Fruit fly (Drosophila melanogaster) whole organism, prepupa: ENCODE measurements around the gene Gr64f.

Source experiments
- Blimp-1 ChIP-seq: fragments of 200-800 bp; sonication (Bioruptor generic); optimal IDR thresholded peaks from 3 replicates; lab custom pipeline; 2017; ENCODE audit warnings: missing biosample characterization, missing genetic modification characterization, mild to moderate bottlenecking, moderate library complexity, missing genetic modification reagents
- CG10669 ChIP-seq: fragments of 200-800 bp; sonication (Bioruptor generic); optimal IDR thresholded peaks from 3 replicates; lab custom pipeline; 2018; ENCODE audit warnings: missing biosample characterization, mild to moderate bottlenecking, missing genetic modification characterization, moderate library complexity
- CG11294 ChIP-seq: fragments of 200-800 bp; sonication (Bioruptor generic); IDR thresholded peaks from 2 replicates; pipeline ENCODE4 v1.3.6; 2022; ENCODE audit warnings: missing biosample characterization, missing genetic modification characterization
- CG15336 ChIP-seq: fragments of 200-800 bp; sonication (Bioruptor generic); IDR thresholded peaks from 2 replicates; pipeline ENCODE4 v1.3.6; 2022; ENCODE audit warnings: missing biosample characterization, missing genetic modification characterization
- CG3032 ChIP-seq: fragments of 200-800 bp; optimal IDR thresholded peaks from 2 replicates; lab custom pipeline; 2019; ENCODE audit warnings: missing biosample characterization, mild to moderate bottlenecking, missing genetic modification characterization, moderate library complexity
- CG32006 ChIP-seq: fragments of 200-800 bp; sonication (Bioruptor generic); optimal IDR thresholded peaks from 3 replicates; lab custom pipeline; 2017; ENCODE audit warnings: missing biosample characterization, mild to moderate bottlenecking, missing genetic modification characterization
- CG34406 ChIP-seq: fragments of 200-800 bp; sonication (Bioruptor generic); optimal IDR thresholded peaks from 3 replicates; lab custom pipeline; 2016; ENCODE audit warnings: missing biosample characterization, missing genetic modification characterization
- CG6163 ChIP-seq: fragments of 200-800 bp; sonication (Bioruptor generic); IDR thresholded peaks from 3 replicates; pipeline ENCODE4 v1.3.6; 2022; ENCODE audit warnings: missing biosample characterization, missing genetic modification characterization
- CG6854 ChIP-seq: fragments of 200-800 bp; sonication (Bioruptor generic); optimal IDR thresholded peaks from 2 replicates; lab custom pipeline; 2017; ENCODE audit warnings: missing biosample characterization, mild to moderate bottlenecking, missing genetic modification characterization
- CG7368 ChIP-seq: fragments of 200-800 bp; sonication (Bioruptor generic); optimal IDR thresholded peaks from 3 replicates; lab custom pipeline; 2016; ENCODE audit warnings: missing biosample characterization, missing genetic modification characterization
- CG8119 ChIP-seq: fragments of 200-800 bp; sonication (Bioruptor generic); IDR thresholded peaks from 3 replicates; pipeline ENCODE4 v1.3.6; 2022; ENCODE audit warnings: missing biosample characterization, missing genetic modification characterization
- Eip78C ChIP-seq: fragments of 200-800 bp; sonication (Bioruptor generic); peaks from one replicate; lab custom pipeline; 2016; ENCODE audit warnings: missing biosample characterization, missing genetic modification characterization
- Ets21C ChIP-seq: fragments of 200-800 bp; sonication (Bioruptor generic); optimal IDR thresholded peaks from 3 replicates; lab custom pipeline; 2016; ENCODE audit warnings: missing biosample characterization, missing genetic modification characterization
- Ets96B ChIP-seq: fragments of 200-800 bp; optimal IDR thresholded peaks from 2 replicates; lab custom pipeline; 2019; ENCODE audit warnings: missing biosample characterization, mild to moderate bottlenecking, missing genetic modification characterization, moderate library complexity
- Gug ChIP-seq: fragments of 200-800 bp; sonication (Bioruptor generic); IDR thresholded peaks from 2 replicates; pipeline ENCODE4 v1.3.6; 2022; ENCODE audit warnings: missing biosample characterization, missing genetic modification characterization
- Hr38 ChIP-seq: sonication (Bioruptor generic); optimal IDR thresholded peaks from 2 replicates; lab custom pipeline; 2016; ENCODE audit warnings: missing biosample characterization, missing genetic modification characterization
- Hr4 ChIP-seq: fragments of 200-800 bp; sonication (Bioruptor generic); optimal IDR thresholded peaks from 3 replicates; lab custom pipeline; 2016; ENCODE audit warnings: missing biosample characterization, missing genetic modification characterization
- OdsH ChIP-seq: fragments of 200-800 bp; sonication (Bioruptor generic); optimal IDR thresholded peaks from 3 replicates; lab custom pipeline; 2016; ENCODE audit warnings: missing biosample characterization, missing genetic modification characterization
- Sox14 ChIP-seq: fragments of 200-800 bp; sonication (Bioruptor generic); optimal IDR thresholded peaks from 3 replicates; lab custom pipeline; 2016; ENCODE audit warnings: missing biosample characterization, missing genetic modification characterization
- Sox15 ChIP-seq: fragments of 200-800 bp; sonication (Bioruptor generic); optimal IDR thresholded peaks from 3 replicates; lab custom pipeline; 2016; ENCODE audit warnings: missing biosample characterization, missing genetic modification characterization
- achi ChIP-seq: fragments of 200-800 bp; sonication (Bioruptor generic); optimal IDR thresholded peaks from 3 replicates; lab custom pipeline; 2016; ENCODE audit warnings: missing biosample characterization, missing genetic modification characterization
- acj6 ChIP-seq: fragments of 200-800 bp; sonication (Bioruptor generic); optimal IDR thresholded peaks from 3 replicates; lab custom pipeline; 2016; ENCODE audit warnings: missing biosample characterization, missing genetic modification characterization
- dac ChIP-seq: fragments of 200-800 bp; sonication (Bioruptor generic); optimal IDR thresholded peaks from 2 replicates; lab custom pipeline; 2017; ENCODE audit warnings: missing biosample characterization, mild to moderate bottlenecking, missing genetic modification characterization
- dsx ChIP-seq: fragments of 200-800 bp; optimal IDR thresholded peaks from 3 replicates; lab custom pipeline; 2019; ENCODE audit warnings: missing biosample characterization, mild to moderate bottlenecking, missing genetic modification characterization, moderate library complexity; ENCODE audit not compliant: poor library complexity, severe bottlenecking
- eg ChIP-seq: fragments of 200-800 bp; sonication (Bioruptor generic); IDR thresholded peaks from 3 replicates; pipeline ENCODE4 v1.3.6; 2022; ENCODE audit warnings: missing biosample characterization, missing genetic modification characterization
- esn ChIP-seq: fragments of 200-800 bp; sonication (Bioruptor generic); optimal IDR thresholded peaks from 2 replicates; lab custom pipeline; 2016; ENCODE audit warnings: missing biosample characterization, mild to moderate bottlenecking, missing genetic modification characterization, moderate library complexity
- fd59A ChIP-seq: fragments of 200-800 bp; sonication (Bioruptor generic); optimal IDR thresholded peaks from 2 replicates; lab custom pipeline; 2017; ENCODE audit warnings: missing biosample characterization, mild to moderate bottlenecking, missing genetic modification characterization, missing genetic modification reagents
- fd85E ChIP-seq: fragments of 200-800 bp; sonication (Bioruptor generic); optimal IDR thresholded peaks from 3 replicates; lab custom pipeline; 2016; ENCODE audit warnings: missing biosample characterization, missing genetic modification characterization
- lz ChIP-seq: fragments of 200-800 bp; sonication (Bioruptor generic); optimal IDR thresholded peaks from 3 replicates; lab custom pipeline; 2016; ENCODE audit warnings: missing biosample characterization, missing genetic modification characterization
- spab ChIP-seq: fragments of 200-800 bp; sonication (Bioruptor generic); optimal IDR thresholded peaks from 2 replicates; lab custom pipeline; 2017; ENCODE audit warnings: missing biosample characterization, mild to moderate bottlenecking, missing genetic modification characterization, missing genetic modification reagents
- ss ChIP-seq, 2 experiments: fragments of 200-800 bp; sonication (Bioruptor generic); optimal IDR thresholded peaks; 2 replicates in 1 of 2; 3 replicates in 1 of 2; lab custom pipeline; 2017 to 2018; ENCODE audit warnings: mild to moderate bottlenecking in 2 of 2, missing biosample characterization in 2 of 2, missing genetic modification characterization in 2 of 2, moderate library complexity in 1 of 2
- svp ChIP-seq: fragments of 200-800 bp; sonication (Bioruptor generic); peaks from one replicate; lab custom pipeline; 2016; ENCODE audit warnings: missing biosample characterization, missing genetic modification characterization
- topi ChIP-seq: fragments of 200-800 bp; sonication (Bioruptor generic); optimal IDR thresholded peaks from 3 replicates; lab custom pipeline; 2016; ENCODE audit warnings: missing biosample characterization, missing genetic modification characterization
- vri ChIP-seq: fragments of 200-800 bp; sonication (Bioruptor generic); optimal IDR thresholded peaks from 3 replicates; lab custom pipeline; 2016; ENCODE audit warnings: missing biosample characterization, mild to moderate bottlenecking, missing genetic modification characterization

The Gr64f gene

DNA sequence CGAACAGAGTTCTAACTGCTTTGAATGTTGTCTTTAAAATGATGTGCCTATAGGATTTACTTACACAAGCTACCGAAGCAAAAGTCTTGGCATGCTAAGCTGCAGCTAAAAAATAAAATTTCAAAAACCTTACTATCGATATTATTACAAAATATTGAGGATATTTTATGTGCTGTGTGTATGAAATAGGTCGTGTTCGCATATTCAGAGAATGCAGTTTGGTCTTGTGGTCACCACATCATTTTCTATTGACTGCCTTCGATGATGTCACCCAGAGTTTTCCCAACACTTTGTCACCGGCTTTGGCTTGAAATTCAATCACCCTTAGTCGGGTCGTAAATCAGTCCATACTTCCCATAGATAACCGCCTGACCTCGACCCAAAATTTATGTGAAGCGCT, 12.0 kb downstream of the Gr64f start, which contains the start of gene Dpy-30L2:
Gene Dpy-30L2 (minus strand): TSS at position 101 of the 400 bp plus-strand sequence.
- TF ChIP-seq esn (no peak), topi (GFP tag; lab: Kevin White, UChicago) (no peak), dsx (no peak), CG11294 (GFP tag; lab: Robert Waterston, UW) (no peak)

DNA sequence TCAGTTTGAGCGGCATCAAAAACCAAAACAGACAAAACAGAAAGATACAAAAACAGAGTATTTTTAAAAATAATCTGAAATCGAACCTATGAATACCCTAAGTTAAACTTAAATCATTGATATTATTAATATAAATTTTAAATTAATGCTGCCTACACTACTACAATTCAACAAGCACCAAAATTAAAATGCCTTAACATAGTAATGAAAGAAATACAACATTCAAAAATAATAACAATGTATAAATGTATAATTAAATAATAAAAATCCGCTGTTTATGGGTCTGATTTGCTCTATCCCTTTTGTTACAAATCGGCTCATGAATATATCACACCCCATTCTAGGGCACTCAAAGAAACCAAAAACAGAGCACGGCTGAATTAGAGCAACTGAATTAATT, 13.5 kb downstream of the Gr64f start:
- TF ChIP-seq acj6 (no peak), Eip78C (GFP tag; lab: Kevin White, UChicago) (peak; percentile 30), esn (no peak)

DNA sequence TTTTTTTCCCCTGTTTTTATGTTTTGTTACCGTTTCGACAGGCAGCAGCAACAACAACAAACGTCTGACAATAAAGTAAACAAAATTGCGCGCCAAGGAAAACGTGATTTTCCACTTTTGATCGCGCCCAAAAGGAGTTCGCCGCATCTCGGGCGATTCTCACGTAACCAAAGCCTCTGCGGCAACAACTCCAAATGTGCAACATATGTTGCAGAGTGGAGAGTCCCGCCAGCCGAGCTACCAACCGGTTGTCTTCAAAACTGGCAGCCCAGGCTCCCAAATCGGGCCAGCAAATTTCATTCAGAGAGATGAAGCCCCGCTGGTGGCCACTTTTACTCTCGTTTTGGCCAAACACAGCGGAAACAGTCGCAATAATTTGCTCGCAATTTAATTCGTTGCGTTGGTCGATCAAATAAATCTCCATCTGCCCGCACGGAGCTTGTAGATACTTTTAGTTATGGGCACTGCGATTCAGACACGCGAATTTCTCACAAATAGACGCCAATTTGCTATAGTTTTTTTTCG, 19.9 kb downstream of the Gr64f start:
- TF ChIP-seq dac (GFP tag; lab: Kevin White, UChicago) (no peak), fd59A (GFP tag; lab: Kevin White, UChicago) (no peak), vri (GFP tag; lab: Kevin White, UChicago) (peak; percentile 4), Ets96B (no peak), Hr38 (GFP tag; lab: Kevin White, UChicago) (no peak), CG8119 (GFP tag; lab: Robert Waterston, UW) (0 out of 3 replicates have a peak, but pooled peaks have one; percentile 35), CG15336 (no peak), fd85E (GFP tag; lab: Kevin White, UChicago) (no peak), Eip78C (GFP tag; lab: Kevin White, UChicago) (no peak), Sox14 (no peak), Ets21C (GFP tag; lab: Kevin White, UChicago) (no peak), lz (no peak), dsx (peak; percentile 77), Gug (GFP tag; lab: Robert Waterston, UW) (no peak), CG34406 (GFP tag; lab: Kevin White, UChicago) (no peak), ss (GFP tag; optimal IDR thresholded peaks at IDR 0.05; lab: Kevin White, UChicago) (no peak), spab (GFP tag; lab: Kevin White, UChicago) (no peak), achi (GFP tag; lab: Kevin White, UChicago) (no peak), CG10669 (GFP tag; lab: Kevin White, UChicago) (no peak), OdsH (no peak), Sox15 (no peak), Blimp-1 (GFP tag; lab: Kevin White, UChicago) (peak; percentile 91), CG7368 (GFP tag; lab: Kevin White, UChicago) (no peak), esn (no peak), CG6854 (GFP tag; lab: Kevin White, UChicago) (peak; percentile 64), CG3032 (no peak)

DNA sequence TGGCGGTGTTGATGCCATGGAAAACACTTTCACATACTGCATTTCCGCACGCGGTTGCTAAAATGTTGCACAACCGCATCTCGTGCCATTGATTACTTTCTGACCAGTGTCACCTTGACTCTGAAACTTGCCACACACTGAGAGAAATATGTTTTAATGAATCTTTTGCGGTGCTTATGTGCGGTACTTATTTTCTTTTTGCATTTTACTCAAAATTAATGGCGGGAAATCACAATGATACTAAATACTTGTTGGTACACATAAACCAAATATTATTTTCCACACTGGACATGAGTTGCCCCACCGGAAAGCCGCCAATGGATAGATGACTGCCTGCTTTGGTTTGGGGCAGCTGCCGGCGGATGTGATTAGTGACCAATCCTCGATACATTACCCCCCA, 21.2 kb downstream of the Gr64f start:
- TF ChIP-seq CG32006 (GFP tag; lab: Kevin White, UChicago) (peak; percentile 47), fd59A (GFP tag; lab: Kevin White, UChicago) (no peak), Hr4 (GFP tag; lab: Kevin White, UChicago) (peak; percentile 63), eg (GFP tag; lab: Robert Waterston, UW) (peak; percentile 40; the same call in 1 of the 3 replicates), CG7368 (GFP tag; lab: Kevin White, UChicago) (no peak), vri (GFP tag; lab: Kevin White, UChicago) (no peak), Eip78C (GFP tag; lab: Kevin White, UChicago) (peak; percentile 72), CG8119 (GFP tag; lab: Robert Waterston, UW) (peak; percentile 34; the same call in 2 of the 3 replicates), CG6163 (GFP tag; lab: Robert Waterston, UW) (peak; percentile 41; the same call in 1 of the 3 replicates), svp (GFP tag; lab: Kevin White, UChicago) (peak; percentile 6), CG15336 (peak; percentile 46)
